Fruit fly (Drosophila melanogaster): ENCODE results near the gene CG9427.

Gene CG9427

DNA sequence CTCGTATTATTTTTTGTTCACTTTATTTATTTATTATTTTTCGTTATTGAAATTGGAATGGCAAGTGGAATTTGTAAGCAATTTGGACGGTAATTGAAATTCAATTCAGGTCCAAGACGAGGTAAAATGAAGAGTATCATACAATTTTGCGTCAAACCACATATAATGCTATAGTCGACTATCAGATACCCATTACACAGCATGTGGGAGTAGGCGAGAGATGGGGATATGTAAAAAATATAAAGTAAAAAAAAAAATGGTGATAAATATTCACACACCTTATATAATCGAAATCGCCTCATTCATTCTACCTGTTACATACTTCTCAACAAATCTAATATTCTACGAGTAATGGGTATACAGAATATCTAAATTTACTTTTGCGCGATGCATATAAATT lies 14.5 kb downstream of the CG9427 start (continued):
- TF ChIP-seq hb (GFP tag; IDR thresholded peaks at IDR 0.05; ENCODE audit: partially characterized antibody) (peak; percentile 64; the same call in 1 of the 3 replicates), Xbp1 (GFP tag; optimal IDR thresholded peaks at IDR 0.05) (peak; percentile 22), CG8089 (GFP tag; optimal IDR thresholded peaks at IDR 0.05) (no peak), row (GFP tag; IDR thresholded peaks at IDR 0.05) (peak; percentile 40; the same call in 2 of the 3 replicates), ase (GFP tag; IDR thresholded peaks at IDR 0.05) (no peak), peb (GFP tag; IDR thresholded peaks at IDR 0.05) (no peak), CG2678 (tag; optimal IDR thresholded peaks at IDR 0.05) (peak; percentile 13), Pdp1 (GFP tag; optimal IDR thresholded peaks at IDR 0.05) (peak in 1 of 2 experiments; percentile 58), Sry-δ (GFP tag; optimal IDR thresholded peaks at IDR 0.05) (no peak), CG15269 (tag; optimal IDR thresholded peaks at IDR 0.05) (peak; percentile 12), CG11093 (GFP tag; IDR thresholded peaks at IDR 0.05) (no peak), CG2875 (GFP tag; optimal IDR thresholded peaks at IDR 0.05) (no peak), Ptx1 (GFP tag; IDR thresholded peaks at IDR 0.05) (no peak), gem (tag; optimal IDR thresholded peaks at IDR 0.05) (peak; percentile 20), bbx (GFP tag; IDR thresholded peaks at IDR 0.05; ENCODE audit: partially characterized antibody) (peak; percentile 33; the same call in 1 of the 2 replicates), klu (GFP tag; IDR thresholded peaks at IDR 0.05) (no peak), vnd (GFP tag; IDR thresholded peaks at IDR 0.05; ENCODE audit: partially characterized antibody) (peak; percentile 68), CG30403 (GFP tag; optimal IDR thresholded peaks at IDR 0.05) (no peak), HLH4C (GFP tag; IDR thresholded peaks at IDR 0.05; ENCODE audit: partially characterized antibody) (peak; percentile 87), Oli (tag; optimal IDR thresholded peaks at IDR 0.05) (peak; percentile 4), sens (GFP tag) (peak; percentile 47), Usf (GFP tag; optimal IDR thresholded peaks at IDR 0.05) (no peak), Doc2 (GFP tag; IDR thresholded peaks at IDR 0.05) (no peak), CG17568 (GFP tag; optimal IDR thresholded peaks at IDR 0.05) (no peak), bcd (GFP tag; optimal IDR thresholded peaks at IDR 0.05) (no peak), sim (GFP tag; IDR thresholded peaks at IDR 0.05) (no peak), CG18599 (GFP tag; optimal IDR thresholded peaks at IDR 0.05) (peak; percentile 10), CG34224 (GFP tag; IDR thresholded peaks at IDR 0.05; ENCODE audit: partially characterized antibody) (peak; percentile 58; the same call in 1 of the 3 replicates), CG5245 (GFP tag; optimal IDR thresholded peaks at IDR 0.05) (no peak), CG7963 (GFP tag; IDR thresholded peaks at IDR 0.05; ENCODE audit: partially characterized antibody) (peak; percentile 66), Sox102F (GFP tag; optimal IDR thresholded peaks at IDR 0.05) (peak; percentile 31), Bgb (GFP tag; IDR thresholded peaks at IDR 0.05; ENCODE audit: partially characterized antibody) (peak; percentile 38), CG33213 (GFP tag; optimal IDR thresholded peaks at IDR 0.05) (no peak), mld (GFP tag; IDR thresholded peaks at IDR 0.05; ENCODE audit: partially characterized antibody) (peak; percentile 56; the same call in 1 of the 3 replicates), bowl (GFP tag; IDR thresholded peaks at IDR 0.05) (no peak)

- TF ChIP-seq ttk (GFP tag; IDR thresholded peaks at IDR 0.05) (no peak), hb (GFP tag; IDR thresholded peaks at IDR 0.05; ENCODE audit: partially characterized antibody) (0 out of 3 replicates have a peak, but pooled peaks have one; percentile 20), CG17186 (GFP tag; optimal IDR thresholded peaks at IDR 0.05) (no peak), CG2875 (GFP tag; optimal IDR thresholded peaks at IDR 0.05) (no peak), otp (GFP tag; IDR thresholded peaks at IDR 0.05) (no peak), Pdp1 (GFP tag; optimal IDR thresholded peaks at IDR 0.05) (peak in 1 of 2 experiments; percentile 67), Dll (GFP tag; IDR thresholded peaks at IDR 0.05; ENCODE audit: partially characterized antibody) (0 out of 4 replicates have a peak, but pooled peaks have one; percentile 19), Hey (tag; optimal IDR thresholded peaks at IDR 0.05) (no peak), D (optimal IDR thresholded peaks at IDR 0.05) (no peak), D (GFP tag; optimal IDR thresholded peaks at IDR 0.05) (no peak), Hsf (GFP tag; optimal IDR thresholded peaks at IDR 0.05) (no peak), gcm (GFP tag; optimal IDR thresholded peaks at IDR 0.05) (no peak), CG1529 (GFP tag; optimal IDR thresholded peaks at IDR 0.05) (no peak), caup (GFP tag; optimal IDR thresholded peaks at IDR 0.05; ENCODE audit: severe bottlenecking) (no peak), Dfd (GFP tag; optimal IDR thresholded peaks at IDR 0.05) (no peak), HLH4C (GFP tag; IDR thresholded peaks at IDR 0.05; ENCODE audit: partially characterized antibody) (peak; percentile 87), ftz-f1 (GFP tag; optimal IDR thresholded peaks at IDR 0.05) (no peak), Scr (GFP tag; IDR thresholded peaks at IDR 0.05; ENCODE audit: partially characterized antibody) (peak; percentile 48; the same call in 1 of the 2 replicates), ase (GFP tag; IDR thresholded peaks at IDR 0.05) (no peak), Med (GFP tag) (peak; percentile 17)
Observed at dm6 chr3R:9608206-9608605, 18.5 kb downstream of the CG9427 start.

Measured in whole organism, embryonic.